Worm (Caenorhabditis elegans) whole organism, L1 larva: ENCODE data around the gene ldh-1.

Experiments
- ama-1 ChIP-seq: fragments of 150-350 bp; optimal IDR thresholded peaks from 2 replicates; lab custom pipeline; 2014
- efl-1 ChIP-seq, 4 experiments: fragments of 150-350 bp; optimal IDR thresholded peaks in 3 of 4; peaks in 1 of 4; 1 replicate in 1 of 4; 2 replicates in 3 of 4; lab custom pipeline; 2014; ENCODE audit warnings: missing biosample characterization in 2 of 4, missing genetic modification characterization in 2 of 4, missing genetic modification reagents in 2 of 4
- lin-15B ChIP-seq: fragments of 150-350 bp; sonication (generic microtip); optimal IDR thresholded peaks from 3 replicates; lab custom pipeline; 2014; ENCODE audit warnings: missing biosample characterization, missing genetic modification characterization
- lir-3 ChIP-seq: sonication (generic microtip); optimal IDR thresholded peaks from 2 replicates; lab custom pipeline; 2016; ENCODE audit warnings: mild to moderate bottlenecking, missing genetic modification characterization, moderate library complexity, missing compliant biosample characterization; ENCODE audit not compliant: poor library complexity
- lsy-2 ChIP-seq, 2 experiments: fragments of 150-350 bp; optimal IDR thresholded peaks; 2 replicates each; lab custom pipeline; 2014; ENCODE audit warnings: missing biosample characterization in 2 of 2, missing genetic modification characterization in 2 of 2
- skn-1 ChIP-seq: fragments of 150-350 bp; optimal IDR thresholded peaks from 2 replicates; lab custom pipeline; 2014; ENCODE audit warnings: missing biosample characterization, missing genetic modification characterization
- snpc-4 ChIP-seq: fragments of 150-350 bp; optimal IDR thresholded peaks from 2 replicates; lab custom pipeline; 2014; ENCODE audit warnings: missing biosample characterization, missing genetic modification characterization
- swsn-7 ChIP-seq: sonication (generic microtip); optimal IDR thresholded peaks from 2 replicates; lab custom pipeline; 2016; ENCODE audit warnings: missing genetic modification characterization, missing compliant biosample characterization

- TF ChIP-seq lir-3 (tag; lab: Kevin White, UChicago): no peak
- no peak for TF ChIP-seq lsy-2 (tag; optimal IDR thresholded peaks at IDR 0.05; lab: Kevin White, UChicago)
- no peak for TF ChIP-seq efl-1 (optimal IDR thresholded peaks at IDR 0.05; lab: Kevin White, UChicago)
- no peak for TF ChIP-seq efl-1 (GFP tag; optimal IDR thresholded peaks at IDR 0.05 in 1 of 2; lab: Kevin White, UChicago)
- no peak for TF ChIP-seq swsn-7 (tag; lab: Kevin White, UChicago)
- no peak for TF ChIP-seq snpc-4 (tag; lab: Kevin White, UChicago)
- no peak for TF ChIP-seq lin-15B (tag; lab: Kevin White, UChicago)
- TF ChIP-seq skn-1 (tag; lab: Kevin White, UChicago): no peak
- no peak for TF ChIP-seq ama-1 (lab: Kevin White, UChicago)
Observed at ce11 chrII:11700200-11700599, 23.8 kb upstream of the ldh-1 start, which contains the start of gene inos-1.
